Worm (Caenorhabditis elegans) whole organism, midembryonic: ENCODE data around the gene lit-1.

Experiments used
- T22C8.4 ChIP-seq: fragments of 200-800 bp; sonication (Bioruptor generic); IDR thresholded peaks from 2 replicates; pipeline ENCODE4 v1.3.6; 2022; ENCODE audit warnings: missing genetic modification characterization, missing compliant biosample characterization
- flt-1 ChIP-seq: fragments of 200-800 bp; sonication (Bioruptor generic); IDR thresholded peaks from 2 replicates; pipeline ENCODE4 v1.3.6; 2022; ENCODE audit warnings: missing genetic modification characterization, missing compliant biosample characterization
- ref-1 ChIP-seq: fragments of 200-800 bp; sonication (Bioruptor generic); conservative IDR thresholded peaks from 2 replicates; pipeline ENCODE4 v1.3.6; 2022; ENCODE audit warnings: missing genetic modification reagents, missing genetic modification characterization, missing compliant biosample characterization
- tab-1 ChIP-seq: fragments of 200-800 bp; sonication (Bioruptor generic); IDR thresholded peaks from 2 replicates; pipeline ENCODE4 v1.3.6; 2022; ENCODE audit warnings: missing genetic modification characterization, missing compliant biosample characterization
- ztf-23 ChIP-seq: fragments of 200-800 bp; sonication (Bioruptor generic); IDR thresholded peaks from 2 replicates; pipeline ENCODE4 v1.3.6; 2022; ENCODE audit warnings: missing genetic modification reagents, missing genetic modification characterization, missing compliant biosample characterization
- ztf-29 ChIP-seq: fragments of 200-800 bp; sonication (Bioruptor generic); IDR thresholded peaks from 2 replicates; pipeline ENCODE4 v1.3.6; 2022; ENCODE audit warnings: missing genetic modification reagents, missing genetic modification characterization, missing compliant biosample characterization

- TF ChIP-seq tab-1 (GFP tag; lab: Robert Waterston, UW), result no peak
- TF ChIP-seq ztf-29, result no peak
- TF ChIP-seq flt-1 (GFP tag; lab: Robert Waterston, UW), result no peak
- TF ChIP-seq ref-1 (GFP tag; lab: Robert Waterston, UW), result no peak
- TF ChIP-seq ztf-23 (GFP tag; lab: Robert Waterston, UW), result no peak
- TF ChIP-seq T22C8.4 (GFP tag; lab: Robert Waterston, UW), result no peak
Observed at ce11 chrIII:13742028-13742427, 40.2 kb downstream of the lit-1 start.
